Fruit fly (Drosophila melanogaster): ENCODE results near the gene Top1.

- TF ChIP-seq Hr38 (GFP tag; optimal IDR thresholded peaks at IDR 0.05) (no peak), Sox15 (GFP tag; optimal IDR thresholded peaks at IDR 0.05) (no peak), Smox (GFP tag; optimal IDR thresholded peaks at IDR 0.05) (no peak), OdsH (GFP tag; optimal IDR thresholded peaks at IDR 0.05) (no peak), svp (GFP tag) (peak; percentile 77), CG34406 (GFP tag; optimal IDR thresholded peaks at IDR 0.05) (no peak), ss (GFP tag; optimal IDR thresholded peaks at IDR 0.05) (no peak), pdm3 (GFP tag; optimal IDR thresholded peaks at IDR 0.05) (no peak), Gug (GFP tag; IDR thresholded peaks at IDR 0.05) (no peak), CG8319 (GFP tag; optimal IDR thresholded peaks at IDR 0.05) (no peak), Sox102F (GFP tag; optimal IDR thresholded peaks at IDR 0.05) (peak; percentile 15)
Measured at dm6 chrX:15303176-15304115, 15.8 kb upstream of the Top1 start.

Measured in whole organism, prepupa.